Worm (Caenorhabditis elegans): Measurements from ENCODE around the gene clec-254.

clec-254 gene

DNA sequence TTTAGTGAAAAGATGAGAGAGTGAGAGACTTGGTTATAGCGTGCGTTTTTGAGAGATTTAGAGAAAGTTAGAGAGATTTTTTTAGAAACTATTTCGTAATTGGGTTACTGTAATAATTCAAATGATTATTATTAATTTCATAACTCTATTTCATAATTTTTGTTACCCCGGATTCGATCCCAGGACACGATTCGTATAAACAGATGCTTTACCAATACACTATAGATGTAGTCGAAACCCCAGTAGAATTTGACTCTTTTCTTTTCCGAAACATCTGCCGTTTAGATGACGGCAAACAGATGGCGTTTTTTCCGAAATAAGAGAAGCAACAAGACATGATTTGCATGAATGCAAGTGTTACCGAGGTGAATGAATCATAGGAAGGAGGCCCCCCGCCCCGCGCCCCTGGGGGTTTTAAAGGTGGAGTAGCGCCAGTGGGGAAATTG, 44.2 kb downstream of the clec-254 start (continued):
- no peak for TF ChIP-seq zip-11 (GFP tag; IDR thresholded peaks at IDR 0.05)
- no peak for TF ChIP-seq set-16 (GFP tag; IDR thresholded peaks at IDR 0.05)
- no peak for TF ChIP-seq dpl-1 (GFP tag; optimal IDR thresholded peaks at IDR 0.05)
- peak in 1 of 2 experiments; percentile 20 for TF ChIP-seq unc-62 (GFP tag; optimal IDR thresholded peaks at IDR 0.05 in 1 of 2)
- no peak for TF ChIP-seq unc-62 (tag; optimal IDR thresholded peaks at IDR 0.05)
- no peak for TF ChIP-seq mdt-29 (GFP tag; IDR thresholded peaks at IDR 0.05)
- no peak for TF ChIP-seq ceh-82 (tag; optimal IDR thresholded peaks at IDR 0.05)
- TF ChIP-seq nhr-102 (tag; optimal IDR thresholded peaks at IDR 0.05): no peak
- no peak for TF ChIP-seq mep-1 (tag; optimal IDR thresholded peaks at IDR 0.05)
- no peak for TF ChIP-seq F10B5.3 (tag; optimal IDR thresholded peaks at IDR 0.05)
- peak; percentile 77 for TF ChIP-seq duxl-1 (tag; optimal IDR thresholded peaks at IDR 0.05; ENCODE audit: poor library complexity)
- no peak for TF ChIP-seq nhr-25 (tag; optimal IDR thresholded peaks at IDR 0.05; ENCODE audit: borderline replicate concordance, insufficient read depth)
- TF ChIP-seq snpc-1.2 (GFP tag; IDR thresholded peaks at IDR 0.05): no peak
- no peak for TF ChIP-seq madf-5 (GFP tag; IDR thresholded peaks at IDR 0.05)
- no peak for TF ChIP-seq nhr-111 (GFP tag; optimal IDR thresholded peaks at IDR 0.05)
- no peak for TF ChIP-seq sdz-12 (GFP tag; optimal IDR thresholded peaks at IDR 0.05)
- TF ChIP-seq Y5F2A.4 (GFP tag; optimal IDR thresholded peaks at IDR 0.05): no peak
- peak; percentile 32 for TF ChIP-seq zip-2 (tag; optimal IDR thresholded peaks at IDR 0.05)
- no peak for TF ChIP-seq F26F4.8 (GFP tag; conservative IDR thresholded peaks at IDR 0.05)
- no peak for TF ChIP-seq pqm-1 (tag; optimal IDR thresholded peaks at IDR 0.05)
- no peak for TF ChIP-seq F44E2.7 (GFP tag; IDR thresholded peaks at IDR 0.05)
- no peak for TF ChIP-seq nhr-41 (GFP tag; IDR thresholded peaks at IDR 0.05)
- no peak for TF ChIP-seq T20F7.1 (GFP tag; optimal IDR thresholded peaks at IDR 0.05)

DNA sequence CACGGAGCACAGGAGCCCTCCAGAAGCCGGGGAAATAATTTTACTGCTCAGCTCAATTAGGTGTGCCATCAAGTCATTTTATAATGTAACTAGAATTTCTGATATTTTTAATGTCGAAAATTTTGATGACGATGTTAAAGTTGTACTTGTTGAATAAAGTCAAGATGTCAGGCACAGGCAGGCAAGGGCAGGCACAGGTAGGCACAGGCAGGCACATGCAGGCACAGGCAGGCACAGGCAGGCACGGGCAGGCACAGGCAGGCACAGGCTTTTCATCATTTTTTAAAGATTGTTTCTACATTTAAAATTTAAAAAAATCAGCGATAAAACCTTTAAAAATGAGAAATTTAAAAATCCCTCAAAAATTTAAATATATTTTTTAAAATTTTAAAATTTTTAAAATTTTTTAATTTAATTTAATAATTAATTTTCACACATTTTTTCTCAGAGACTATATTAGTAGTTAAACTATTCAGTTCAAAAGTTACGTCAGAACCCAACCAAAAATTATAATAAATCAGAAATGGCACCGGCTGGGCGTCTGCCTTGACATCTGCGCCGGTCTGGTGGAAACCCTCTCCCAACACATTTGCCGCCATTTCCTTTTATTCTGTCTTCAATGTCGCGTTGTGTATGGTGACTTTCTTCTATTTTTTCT, 44.9 kb downstream of the clec-254 start, which contains the start of gene Y17D7C.6:
Gene Y17D7C.6, plus strand, starts transcription at position 608 of the 658 bp plus-strand sequence.
- TF ChIP-seq madf-5 (GFP tag; IDR thresholded peaks at IDR 0.05) (0 out of 4 replicates have a peak, but pooled peaks of 1 of the 2 experiments have one; percentile 75), lin-29 (GFP tag; IDR thresholded peaks at IDR 0.05) (no peak), saeg-2 (GFP tag; IDR thresholded peaks at IDR 0.05) (0 out of 2 replicates have a peak, but pooled peaks have one; percentile 30), tag-97 (GFP tag; IDR thresholded peaks at IDR 0.05) (no peak)

DNA sequence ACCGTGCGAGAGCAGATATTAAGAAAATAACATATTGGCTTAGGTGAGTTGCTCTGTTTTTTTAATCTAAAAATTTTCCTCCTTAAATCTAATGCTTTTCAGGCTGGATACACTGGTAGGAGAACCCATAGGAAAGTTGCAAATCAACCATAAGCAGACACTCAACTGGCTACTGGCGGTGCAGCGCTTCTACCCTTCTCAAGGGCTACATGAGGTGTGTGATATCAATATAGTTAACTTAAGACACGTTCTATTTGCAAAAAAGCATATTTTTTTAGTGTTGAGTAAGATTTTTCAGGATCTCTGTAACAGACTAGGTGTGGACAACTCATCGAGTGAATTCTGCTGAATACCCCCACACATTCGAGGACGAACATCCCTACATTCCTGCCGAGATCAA, 46.2 kb downstream of the clec-254 start:
- TF ChIP-seq zag-1 (tag; optimal IDR thresholded peaks at IDR 0.05): no peak
- 0 out of 2 replicates have a peak, but pooled peaks have one; percentile 49 for TF ChIP-seq F26F4.8 (GFP tag; conservative IDR thresholded peaks at IDR 0.05)
- no peak for TF ChIP-seq ztf-11 (tag; optimal IDR thresholded peaks at IDR 0.05)
- 0 out of 2 replicates have a peak, but pooled peaks have one; percentile 4 for TF ChIP-seq F44E2.7 (GFP tag; IDR thresholded peaks at IDR 0.05)
- peak; percentile 83 for TF ChIP-seq aha-1 (tag)
- TF ChIP-seq pqm-1 (tag; optimal IDR thresholded peaks at IDR 0.05): no peak
- no peak for TF ChIP-seq attf-4 (tag; optimal IDR thresholded peaks at IDR 0.05)
- TF ChIP-seq saeg-2 (GFP tag; IDR thresholded peaks at IDR 0.05): no peak
- no peak for TF ChIP-seq daf-12 (tag; optimal IDR thresholded peaks at IDR 0.05)
- 0 out of 4 replicates have a peak, but pooled peaks of 1 of the 2 experiments have one; percentile 19 for TF ChIP-seq madf-5 (GFP tag; IDR thresholded peaks at IDR 0.05)
- TF ChIP-seq ceh-82 (tag; optimal IDR thresholded peaks at IDR 0.05): no peak

DNA sequence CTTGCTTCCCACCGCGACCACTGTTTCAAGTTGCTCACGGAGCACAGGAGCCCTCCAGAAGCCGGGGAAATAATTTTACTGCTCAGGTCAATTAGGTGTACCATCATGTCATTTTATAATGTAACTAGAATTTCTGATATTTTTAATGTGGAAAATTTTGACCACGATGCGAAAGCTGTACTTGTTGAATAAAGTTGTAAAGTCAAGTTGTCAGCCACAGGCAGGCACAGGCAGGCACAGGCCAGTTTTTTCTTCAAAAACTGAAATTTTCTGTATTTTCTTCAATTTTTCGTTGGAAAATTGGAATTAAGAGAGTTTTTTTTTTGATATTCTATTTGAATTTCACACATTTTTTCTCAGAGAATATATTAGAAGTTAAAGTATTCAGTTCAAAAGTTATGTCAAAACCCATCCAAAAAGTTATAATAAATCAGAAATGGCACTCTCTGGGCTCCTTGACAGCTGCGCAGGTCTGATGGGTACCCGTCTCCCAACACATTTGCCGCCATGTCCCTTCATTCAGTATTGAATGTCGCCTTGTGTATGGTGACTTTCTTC, 48.1 kb downstream of the clec-254 start, which contains the start of gene Y17D7C.1:
Gene Y17D7C.1, plus strand, starts transcription at position 508 of the 558 bp plus-strand sequence.
- TF ChIP-seq dmd-8 (GFP tag; IDR thresholded peaks at IDR 0.05) (peak; percentile 3; the same call in 1 of the 2 replicates), vab-7 (GFP tag; IDR thresholded peaks at IDR 0.05) (no peak), aha-1 (tag) (peak; percentile 94), dpl-1 (GFP tag; optimal IDR thresholded peaks at IDR 0.05) (no peak), php-3 (GFP tag; IDR thresholded peaks at IDR 0.05) (no peak), F49E8.2 (tag; optimal IDR thresholded peaks at IDR 0.05; ENCODE audit: borderline replicate concordance) (no peak), hlh-30 (tag; optimal IDR thresholded peaks at IDR 0.05; ENCODE audit: insufficient read depth) (no peak), ctbp-1 (GFP tag; IDR thresholded peaks at IDR 0.05) (no peak), ztf-7 (tag; optimal IDR thresholded peaks at IDR 0.05) (no peak), cey-2 (tag; optimal IDR thresholded peaks at IDR 0.05; ENCODE audit: borderline replicate concordance, insufficient read depth) (no peak), daf-16 (GFP tag; optimal IDR thresholded peaks at IDR 0.05) (no peak), daf-16 (tag; optimal IDR thresholded peaks at IDR 0.05) (no peak), Y5F2A.4 (GFP tag; optimal IDR thresholded peaks at IDR 0.05) (no peak), nhr-48 (tag; optimal IDR thresholded peaks at IDR 0.05) (no peak), unc-62 (GFP tag; optimal IDR thresholded peaks at IDR 0.05 in 1 of 2) (peak in 1 of 2 experiments; percentile 4), unc-62 (tag; optimal IDR thresholded peaks at IDR 0.05) (no peak), lin-29 (GFP tag; IDR thresholded peaks at IDR 0.05) (no peak)
